Fruit fly (Drosophila melanogaster) whole organism, prepupa: ENCODE results near the gene robl62A.
A peak's percentile ranks its signal among the peaks of the same experiment; 100 is the strongest.

Source experiments
- CG10631 ChIP-seq: fragments of 200-800 bp; sonication (Bioruptor generic); optimal IDR thresholded peaks from 2 replicates; lab custom pipeline; 2016; ENCODE audit warnings: missing biosample characterization, missing genetic modification characterization
- CG11294 ChIP-seq: fragments of 200-800 bp; sonication (Bioruptor generic); IDR thresholded peaks from 2 replicates; pipeline ENCODE4 v1.3.6; 2022; ENCODE audit warnings: missing biosample characterization, missing genetic modification characterization
- CG15336 ChIP-seq: fragments of 200-800 bp; sonication (Bioruptor generic); IDR thresholded peaks from 2 replicates; pipeline ENCODE4 v1.3.6; 2022; ENCODE audit warnings: missing biosample characterization, missing genetic modification characterization
- CG1621 ChIP-seq: fragments of 200-800 bp; sonication (Bioruptor generic); optimal IDR thresholded peaks from 3 replicates; lab custom pipeline; 2018; ENCODE audit warnings: missing biosample characterization, mild to moderate bottlenecking, missing genetic modification characterization
- CG3032 ChIP-seq: fragments of 200-800 bp; optimal IDR thresholded peaks from 2 replicates; lab custom pipeline; 2019; ENCODE audit warnings: missing biosample characterization, mild to moderate bottlenecking, missing genetic modification characterization, moderate library complexity
- CG31627 ChIP-seq: fragments of 200-800 bp; sonication (Bioruptor generic); optimal IDR thresholded peaks from 3 replicates; lab custom pipeline; 2016; ENCODE audit warnings: missing biosample characterization, missing genetic modification characterization
- CG32006 ChIP-seq: fragments of 200-800 bp; sonication (Bioruptor generic); optimal IDR thresholded peaks from 3 replicates; lab custom pipeline; 2017; ENCODE audit warnings: missing biosample characterization, mild to moderate bottlenecking, missing genetic modification characterization
- CG34406 ChIP-seq: fragments of 200-800 bp; sonication (Bioruptor generic); optimal IDR thresholded peaks from 3 replicates; lab custom pipeline; 2016; ENCODE audit warnings: missing biosample characterization, missing genetic modification characterization
- CG3919 ChIP-seq: fragments of 200-800 bp; sonication (Bioruptor generic); optimal IDR thresholded peaks from 3 replicates; lab custom pipeline; 2016; ENCODE audit warnings: missing biosample characterization, missing genetic modification characterization
- CG4318 ChIP-seq: fragments of 200-800 bp; sonication (Bioruptor generic); optimal IDR thresholded peaks from 3 replicates; lab custom pipeline; 2017; ENCODE audit warnings: missing biosample characterization, mild to moderate bottlenecking, missing genetic modification characterization
- CG6276 ChIP-seq: fragments of 200-800 bp; sonication (Bioruptor generic); optimal IDR thresholded peaks from 2 replicates; lab custom pipeline; 2017; ENCODE audit warnings: missing biosample characterization, mild to moderate bottlenecking, missing genetic modification characterization
- CG6792 ChIP-seq: fragments of 200-800 bp; sonication (Bioruptor generic); optimal IDR thresholded peaks from 3 replicates; lab custom pipeline; 2016; ENCODE audit warnings: missing biosample characterization, missing genetic modification characterization
- CG6808 ChIP-seq: fragments of 200-800 bp; sonication (Bioruptor generic); optimal IDR thresholded peaks from 3 replicates; lab custom pipeline; 2017; ENCODE audit warnings: missing biosample characterization, missing genetic modification characterization, mild to moderate bottlenecking, moderate library complexity, missing genetic modification reagents
- CG8119 ChIP-seq: fragments of 200-800 bp; sonication (Bioruptor generic); IDR thresholded peaks from 3 replicates; pipeline ENCODE4 v1.3.6; 2022; ENCODE audit warnings: missing biosample characterization, missing genetic modification characterization
- CG8319 ChIP-seq: fragments of 200-800 bp; sonication (Bioruptor generic); optimal IDR thresholded peaks from 3 replicates; lab custom pipeline; 2016; ENCODE audit warnings: missing biosample characterization, missing genetic modification characterization
- CG8632 ChIP-seq: fragments of 200-800 bp; sonication (Bioruptor generic); optimal IDR thresholded peaks from 3 replicates; lab custom pipeline; 2016; ENCODE audit warnings: missing biosample characterization, missing genetic modification characterization
- CG9139 ChIP-seq: fragments of 200-800 bp; sonication (Bioruptor generic); optimal IDR thresholded peaks from 3 replicates; lab custom pipeline; 2017; ENCODE audit warnings: missing biosample characterization, mild to moderate bottlenecking, missing genetic modification characterization
- Eip78C ChIP-seq: fragments of 200-800 bp; sonication (Bioruptor generic); peaks from one replicate; lab custom pipeline; 2016; ENCODE audit warnings: missing biosample characterization, missing genetic modification characterization
- Ets21C ChIP-seq: fragments of 200-800 bp; sonication (Bioruptor generic); optimal IDR thresholded peaks from 3 replicates; lab custom pipeline; 2016; ENCODE audit warnings: missing biosample characterization, missing genetic modification characterization
- Gug ChIP-seq: fragments of 200-800 bp; sonication (Bioruptor generic); IDR thresholded peaks from 2 replicates; pipeline ENCODE4 v1.3.6; 2022; ENCODE audit warnings: missing biosample characterization, missing genetic modification characterization
- Hr39 ChIP-seq: fragments of 200-800 bp; sonication (Bioruptor generic); optimal IDR thresholded peaks from 2 replicates; lab custom pipeline; 2016; ENCODE audit warnings: missing biosample characterization, missing genetic modification characterization
- Hr4 ChIP-seq: fragments of 200-800 bp; sonication (Bioruptor generic); optimal IDR thresholded peaks from 3 replicates; lab custom pipeline; 2016; ENCODE audit warnings: missing biosample characterization, missing genetic modification characterization
- Lpt ChIP-seq: fragments of 200-800 bp; sonication (Bioruptor generic); optimal IDR thresholded peaks from 3 replicates; lab custom pipeline; 2016; ENCODE audit warnings: missing biosample characterization, missing genetic modification characterization
- Smox ChIP-seq: fragments of 200-800 bp; sonication (Bioruptor generic); optimal IDR thresholded peaks from 3 replicates; lab custom pipeline; 2016; ENCODE audit warnings: missing biosample characterization, missing genetic modification characterization
- Sox14 ChIP-seq: fragments of 200-800 bp; sonication (Bioruptor generic); optimal IDR thresholded peaks from 3 replicates; lab custom pipeline; 2016; ENCODE audit warnings: missing biosample characterization, missing genetic modification characterization
- achi ChIP-seq: fragments of 200-800 bp; sonication (Bioruptor generic); optimal IDR thresholded peaks from 3 replicates; lab custom pipeline; 2016; ENCODE audit warnings: missing biosample characterization, missing genetic modification characterization
- acj6 ChIP-seq: fragments of 200-800 bp; sonication (Bioruptor generic); optimal IDR thresholded peaks from 3 replicates; lab custom pipeline; 2016; ENCODE audit warnings: missing biosample characterization, missing genetic modification characterization
- cyc ChIP-seq: fragments of 200-800 bp; sonication (Bioruptor generic); optimal IDR thresholded peaks from 3 replicates; lab custom pipeline; 2016; ENCODE audit warnings: missing biosample characterization, missing genetic modification characterization
- dac ChIP-seq: fragments of 200-800 bp; sonication (Bioruptor generic); optimal IDR thresholded peaks from 2 replicates; lab custom pipeline; 2017; ENCODE audit warnings: missing biosample characterization, mild to moderate bottlenecking, missing genetic modification characterization
- dsx ChIP-seq: fragments of 200-800 bp; optimal IDR thresholded peaks from 3 replicates; lab custom pipeline; 2019; ENCODE audit warnings: missing biosample characterization, mild to moderate bottlenecking, missing genetic modification characterization, moderate library complexity; ENCODE audit not compliant: poor library complexity, severe bottlenecking
- eg ChIP-seq: fragments of 200-800 bp; sonication (Bioruptor generic); IDR thresholded peaks from 3 replicates; pipeline ENCODE4 v1.3.6; 2022; ENCODE audit warnings: missing biosample characterization, missing genetic modification characterization
- fd59A ChIP-seq: fragments of 200-800 bp; sonication (Bioruptor generic); optimal IDR thresholded peaks from 2 replicates; lab custom pipeline; 2017; ENCODE audit warnings: missing biosample characterization, mild to moderate bottlenecking, missing genetic modification characterization, missing genetic modification reagents
- fkh ChIP-seq: fragments of 200-800 bp; sonication (Bioruptor generic); optimal IDR thresholded peaks from 3 replicates; lab custom pipeline; 2017; ENCODE audit warnings: missing biosample characterization, mild to moderate bottlenecking, missing genetic modification characterization, moderate library complexity
- net ChIP-seq: fragments of 200-800 bp; sonication (Bioruptor generic); optimal IDR thresholded peaks from 3 replicates; lab custom pipeline; 2016; ENCODE audit warnings: missing biosample characterization, missing genetic modification characterization
- pdm3 ChIP-seq: fragments of 200-800 bp; sonication (Bioruptor generic); optimal IDR thresholded peaks from 3 replicates; lab custom pipeline; 2016; ENCODE audit warnings: missing biosample characterization, missing genetic modification characterization
- salr ChIP-seq, 2 experiments: fragments of 200-800 bp; sonication (Bioruptor generic); optimal IDR thresholded peaks; 3 replicates each; lab custom pipeline; 2016 to 2018; ENCODE audit warnings: missing biosample characterization in 2 of 2, missing genetic modification characterization in 2 of 2, mild to moderate bottlenecking in 1 of 2
- spab ChIP-seq: fragments of 200-800 bp; sonication (Bioruptor generic); optimal IDR thresholded peaks from 2 replicates; lab custom pipeline; 2017; ENCODE audit warnings: missing biosample characterization, mild to moderate bottlenecking, missing genetic modification characterization, missing genetic modification reagents
- ss ChIP-seq, 2 experiments: fragments of 200-800 bp; sonication (Bioruptor generic); optimal IDR thresholded peaks; 2 replicates in 1 of 2; 3 replicates in 1 of 2; lab custom pipeline; 2017 to 2018; ENCODE audit warnings: mild to moderate bottlenecking in 2 of 2, missing biosample characterization in 2 of 2, missing genetic modification characterization in 2 of 2, moderate library complexity in 1 of 2
- topi ChIP-seq: fragments of 200-800 bp; sonication (Bioruptor generic); optimal IDR thresholded peaks from 3 replicates; lab custom pipeline; 2016; ENCODE audit warnings: missing biosample characterization, missing genetic modification characterization

robl62A gene

DNA sequence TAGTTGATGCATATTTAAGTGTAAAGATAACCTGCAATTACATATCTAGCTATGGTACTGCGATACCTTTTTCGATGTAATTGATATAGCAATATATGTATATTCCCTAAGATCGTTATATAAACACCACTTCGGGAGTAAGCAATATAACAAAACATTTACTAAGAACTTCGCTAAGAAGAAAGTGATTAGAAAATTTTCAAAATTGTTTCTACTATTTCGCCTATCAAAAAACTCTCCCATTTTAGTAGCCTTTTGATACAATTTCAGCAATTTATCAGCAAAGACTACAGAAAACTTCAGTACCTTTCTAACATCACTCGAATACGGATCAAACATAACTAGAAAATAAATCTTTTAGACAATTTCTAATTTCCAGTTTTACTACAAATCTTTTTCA, at the start of gene robl62A:
robl62A (plus strand) TSS at position 301 of the 400 bp plus-strand sequence.
- TF ChIP-seq CG1621 (tag; lab: Kevin White, UChicago) (no peak), fd59A (no peak), CG6808 (GFP tag; lab: Kevin White, UChicago) (no peak), Eip78C (no peak), CG8632 (GFP tag; lab: Kevin White, UChicago) (no peak), CG9139 (GFP tag; lab: Kevin White, UChicago) (no peak), Hr4 (GFP tag; lab: Kevin White, UChicago) (no peak), Smox (GFP tag; lab: Kevin White, UChicago) (no peak), CG8119 (GFP tag; lab: Robert Waterston, UW) (no peak), Gug (no peak), salr (GFP tag; optimal IDR thresholded peaks at IDR 0.05; lab: Kevin White, UChicago) (no peak), CG15336 (GFP tag; lab: Robert Waterston, UW) (no peak), CG31627 (no peak), CG6792 (GFP tag; lab: Kevin White, UChicago) (no peak), ss (GFP tag; optimal IDR thresholded peaks at IDR 0.05; lab: Kevin White, UChicago) (no peak)

DNA sequence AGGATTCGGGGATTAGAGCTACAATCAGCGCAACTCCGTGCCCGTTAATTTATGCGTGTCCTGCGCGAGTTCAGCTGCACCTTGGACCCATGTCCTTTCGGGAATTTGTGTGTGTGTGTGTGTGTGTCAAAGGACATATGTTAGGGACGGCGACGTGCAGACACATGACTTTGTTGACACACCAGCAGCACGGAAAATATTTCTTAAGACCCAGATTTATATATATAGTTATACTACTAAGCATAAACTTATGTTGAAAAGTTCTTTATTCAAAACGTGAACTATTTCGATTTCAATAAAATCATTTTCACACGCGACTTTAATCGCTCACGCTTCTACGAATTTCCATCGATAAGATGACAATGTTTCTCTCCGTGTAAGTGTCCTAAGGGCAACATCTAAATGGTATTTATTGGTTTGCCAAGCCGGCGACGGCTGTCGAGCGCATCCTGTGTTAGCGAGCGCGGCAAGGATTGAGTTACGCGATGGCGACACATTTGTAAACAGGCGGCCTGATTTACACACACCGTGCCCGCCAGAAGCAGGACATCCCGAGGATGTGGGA, 45.8 kb upstream of the robl62A start:
- peak; percentile 28 for TF ChIP-seq fkh (GFP tag; lab: Kevin White, UChicago)
- TF ChIP-seq CG32006 (GFP tag; lab: Kevin White, UChicago) = no peak
- TF ChIP-seq, all 60 proteins: peak for 1

DNA sequence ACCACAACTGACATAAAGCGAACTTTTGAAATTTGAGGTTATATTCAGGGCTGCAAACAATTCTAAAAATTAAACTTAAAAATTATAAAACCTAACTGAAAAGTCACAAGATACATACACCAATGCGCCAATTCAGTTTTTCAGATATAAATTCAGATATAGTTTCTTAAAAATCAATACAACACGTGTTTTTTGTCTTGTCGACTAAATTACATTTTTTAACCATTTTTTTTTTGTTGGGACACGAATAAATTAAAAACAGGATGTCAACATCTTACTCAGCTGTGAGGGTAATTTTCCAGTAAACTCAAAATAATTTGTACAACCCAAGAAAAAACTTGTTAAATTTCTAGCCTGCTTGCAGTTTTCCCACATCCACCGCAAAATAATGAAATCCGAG, 39.6 kb upstream of the robl62A start, which contains the start of gene SA2:
SA2 (minus strand) TSS at position 101 of the 400 bp plus-strand sequence.
- TF ChIP-seq CG6276 (GFP tag; lab: Kevin White, UChicago) (no peak), net (GFP tag; lab: Kevin White, UChicago) (no peak), CG10631 (no peak), acj6 (no peak)

DNA sequence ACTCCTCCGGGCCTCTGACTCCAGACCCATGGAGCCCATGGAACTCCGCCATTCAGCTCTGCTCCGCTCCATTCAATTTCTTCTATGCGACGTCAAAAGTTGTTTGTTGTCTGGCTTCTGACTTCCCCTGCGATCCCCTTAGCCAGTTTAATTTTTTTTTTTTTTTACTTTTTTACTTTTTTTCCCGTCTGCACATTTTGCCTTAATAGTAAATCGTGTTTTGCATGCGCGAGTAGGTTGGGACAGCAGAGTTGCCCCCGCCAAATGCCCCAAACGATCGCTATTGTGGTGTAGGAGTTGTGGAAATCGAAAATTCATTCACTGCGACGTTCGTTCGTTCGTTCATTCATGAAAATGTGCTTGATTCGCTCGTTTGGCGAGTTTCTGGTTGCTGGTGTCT, 36.4 kb upstream of the robl62A start:
- no peak for TF ChIP-seq cyc (GFP tag; lab: Kevin White, UChicago)
- TF ChIP-seq CG3032 (tag; lab: Kevin White, UChicago) = no peak
- TF ChIP-seq CG31627 = no peak
- no peak for TF ChIP-seq Hr39
- no peak for TF ChIP-seq Ets21C
- peak in 1 of 2 experiments; percentile 3 for TF ChIP-seq salr (GFP tag; optimal IDR thresholded peaks at IDR 0.05; lab: Kevin White, UChicago)
- TF ChIP-seq CG9139 (GFP tag; lab: Kevin White, UChicago) = no peak
- peak; percentile 32 for TF ChIP-seq Lpt (GFP tag; lab: Kevin White, UChicago)
- no peak for TF ChIP-seq CG4318 (GFP tag; lab: Kevin White, UChicago)
- TF ChIP-seq CG34406 (GFP tag; lab: Kevin White, UChicago) = no peak
- TF ChIP-seq dac (GFP tag; lab: Kevin White, UChicago) = no peak
- TF ChIP-seq ss (GFP tag; optimal IDR thresholded peaks at IDR 0.05; lab: Kevin White, UChicago) = peak in 1 of 2 experiments; percentile 46
- no peak for TF ChIP-seq acj6
- peak; percentile 68; the same call in 2 of the 3 replicates for TF ChIP-seq CG8119 (GFP tag; lab: Robert Waterston, UW)
- no peak for TF ChIP-seq CG8319
- TF ChIP-seq net (GFP tag; lab: Kevin White, UChicago) = peak; percentile 40
- no peak for TF ChIP-seq CG15336 (GFP tag; lab: Robert Waterston, UW)
- no peak for TF ChIP-seq dsx (GFP tag; lab: Kevin White, UChicago)
- TF ChIP-seq spab (GFP tag; lab: Kevin White, UChicago) = no peak
- no peak for TF ChIP-seq topi
- TF ChIP-seq fd59A = no peak
- TF ChIP-seq CG3919 (GFP tag; lab: Kevin White, UChicago) = no peak
- no peak for TF ChIP-seq CG11294 (GFP tag; lab: Robert Waterston, UW)
- no peak for TF ChIP-seq achi (GFP tag; lab: Kevin White, UChicago)
- peak; percentile 31 for TF ChIP-seq CG32006 (GFP tag; lab: Kevin White, UChicago)
- TF ChIP-seq Gug = no peak
- TF ChIP-seq pdm3 (GFP tag; lab: Kevin White, UChicago) = no peak
- TF ChIP-seq Eip78C = peak; percentile 36
- no peak for TF ChIP-seq Hr4 (GFP tag; lab: Kevin White, UChicago)
- no peak for TF ChIP-seq Sox14 (GFP tag; lab: Kevin White, UChicago)
- TF ChIP-seq eg (GFP tag; lab: Robert Waterston, UW) = peak; percentile 71
